Fruit fly (Drosophila melanogaster): ENCODE data around the gene CG42716.

Gene CG42716

dm6 chr3L:16025020-16025680 is 8.4 kb upstream of the CG42716 start:
- TF ChIP-seq CG12768 (GFP tag; optimal IDR thresholded peaks at IDR 0.05): no peak
- no peak for TF ChIP-seq CG1620 (GFP tag; optimal IDR thresholded peaks at IDR 0.05)
- TF ChIP-seq bab1 (GFP tag; optimal IDR thresholded peaks at IDR 0.05): no peak
- no peak for TF ChIP-seq Clk (GFP tag; optimal IDR thresholded peaks at IDR 0.05)
- TF ChIP-seq cic (GFP tag; optimal IDR thresholded peaks at IDR 0.05): no peak
- no peak for TF ChIP-seq CG33017 (tag; optimal IDR thresholded peaks at IDR 0.05)
- no peak for TF ChIP-seq CG7045 (GFP tag; optimal IDR thresholded peaks at IDR 0.05)
- no peak for TF ChIP-seq toe (GFP tag; optimal IDR thresholded peaks at IDR 0.05)
- no peak for TF ChIP-seq CG11617 (GFP tag; optimal IDR thresholded peaks at IDR 0.05)
- TF ChIP-seq Crg-1 (GFP tag; optimal IDR thresholded peaks at IDR 0.05): no peak

- peak; percentile 35 for TF ChIP-seq Crg-1 (GFP tag; optimal IDR thresholded peaks at IDR 0.05)
- peak; percentile 13 for TF ChIP-seq Hr96 (GFP tag; optimal IDR thresholded peaks at IDR 0.05)
- no peak for TF ChIP-seq kay (GFP tag; ENCODE audit: borderline replicate concordance)
- TF ChIP-seq pad (GFP tag; optimal IDR thresholded peaks at IDR 0.05): no peak
- TF ChIP-seq CG1620 (GFP tag; optimal IDR thresholded peaks at IDR 0.05): no peak
- peak; percentile 95 for TF ChIP-seq cic (GFP tag; optimal IDR thresholded peaks at IDR 0.05)
- TF ChIP-seq CG5204 (GFP tag; optimal IDR thresholded peaks at IDR 0.05): no peak
- TF ChIP-seq CG33017 (tag; optimal IDR thresholded peaks at IDR 0.05): no peak
- TF ChIP-seq CG7045 (GFP tag; optimal IDR thresholded peaks at IDR 0.05): no peak
- no peak for TF ChIP-seq cnc (optimal IDR thresholded peaks at IDR 0.05)
- peak; percentile 53 for TF ChIP-seq CG12768 (GFP tag; optimal IDR thresholded peaks at IDR 0.05)
- peak; percentile 40 for TF ChIP-seq CG7101 (tag; optimal IDR thresholded peaks at IDR 0.05)
- peak; percentile 68 for TF ChIP-seq ovo (GFP tag; optimal IDR thresholded peaks at IDR 0.05)
- no peak for TF ChIP-seq Mnt (GFP tag; optimal IDR thresholded peaks at IDR 0.05)
- no peak for TF ChIP-seq bab1 (GFP tag; optimal IDR thresholded peaks at IDR 0.05)
- no peak for TF ChIP-seq toe (GFP tag; optimal IDR thresholded peaks at IDR 0.05)
- no peak for TF ChIP-seq Clk (GFP tag; optimal IDR thresholded peaks at IDR 0.05)
- no peak for TF ChIP-seq CG14711 (tag; optimal IDR thresholded peaks at IDR 0.05)
- no peak for TF ChIP-seq tj (GFP tag; optimal IDR thresholded peaks at IDR 0.05)
- TF ChIP-seq CG11617 (GFP tag; optimal IDR thresholded peaks at IDR 0.05): no peak
These were observed 7.4 kb upstream of the CG42716 start for dm6 chr3L:16026065-16026789.

dm6 chr3L:16027163-16027633 is 6.4 kb upstream of the CG42716 start:
- no peak for TF ChIP-seq bab1 (GFP tag; optimal IDR thresholded peaks at IDR 0.05)
- peak; percentile 80 for TF ChIP-seq cic (GFP tag; optimal IDR thresholded peaks at IDR 0.05)
- no peak for TF ChIP-seq kay (GFP tag; ENCODE audit: borderline replicate concordance)
- no peak for TF ChIP-seq CG11617 (GFP tag; optimal IDR thresholded peaks at IDR 0.05)
- TF ChIP-seq CG33017 (tag; optimal IDR thresholded peaks at IDR 0.05): peak; percentile 18
- TF ChIP-seq CG7045 (GFP tag; optimal IDR thresholded peaks at IDR 0.05): peak; percentile 35
- TF ChIP-seq CG12768 (GFP tag; optimal IDR thresholded peaks at IDR 0.05): peak; percentile 20
- TF ChIP-seq CG7101 (tag; optimal IDR thresholded peaks at IDR 0.05): no peak
- TF ChIP-seq CG1620 (GFP tag; optimal IDR thresholded peaks at IDR 0.05): no peak
- no peak for TF ChIP-seq ovo (GFP tag; optimal IDR thresholded peaks at IDR 0.05)
- no peak for TF ChIP-seq Crg-1 (GFP tag; optimal IDR thresholded peaks at IDR 0.05)
- no peak for TF ChIP-seq tj (GFP tag; optimal IDR thresholded peaks at IDR 0.05)
- no peak for TF ChIP-seq CG14711 (tag; optimal IDR thresholded peaks at IDR 0.05)
- TF ChIP-seq CG5204 (GFP tag; optimal IDR thresholded peaks at IDR 0.05): no peak
- TF ChIP-seq cnc (optimal IDR thresholded peaks at IDR 0.05): no peak
- TF ChIP-seq toe (GFP tag; optimal IDR thresholded peaks at IDR 0.05): peak; percentile 15

dm6 chr3L:16028924-16029323 is 4.7 kb upstream of the CG42716 start:
- TF ChIP-seq CG5204 (GFP tag; optimal IDR thresholded peaks at IDR 0.05) (no peak), kay (GFP tag; ENCODE audit: borderline replicate concordance) (no peak), Mnt (GFP tag; optimal IDR thresholded peaks at IDR 0.05) (no peak), Clk (GFP tag; optimal IDR thresholded peaks at IDR 0.05) (no peak), CG1620 (GFP tag; optimal IDR thresholded peaks at IDR 0.05) (no peak), pad (GFP tag; optimal IDR thresholded peaks at IDR 0.05) (no peak), CG33017 (tag; optimal IDR thresholded peaks at IDR 0.05) (no peak), cnc (optimal IDR thresholded peaks at IDR 0.05) (no peak), CG14711 (tag; optimal IDR thresholded peaks at IDR 0.05) (no peak), toe (GFP tag; optimal IDR thresholded peaks at IDR 0.05) (no peak), CG12768 (GFP tag; optimal IDR thresholded peaks at IDR 0.05) (no peak), ovo (GFP tag; optimal IDR thresholded peaks at IDR 0.05) (no peak)

dm6 chr3L:16034224-16034623 is 646 bp downstream of the CG42716 start, which contains the start of gene CG42538:
CG42538 (plus strand) TSS chr3L:16034524.
- no peak for TF ChIP-seq CG1620 (GFP tag; optimal IDR thresholded peaks at IDR 0.05)
- no peak for TF ChIP-seq CG5204 (GFP tag; optimal IDR thresholded peaks at IDR 0.05)
- TF ChIP-seq CG12768 (GFP tag; optimal IDR thresholded peaks at IDR 0.05): no peak
- no peak for TF ChIP-seq kay (GFP tag; ENCODE audit: borderline replicate concordance)
- TF ChIP-seq CG11617 (GFP tag; optimal IDR thresholded peaks at IDR 0.05): no peak
- no peak for TF ChIP-seq cnc (optimal IDR thresholded peaks at IDR 0.05)
- TF ChIP-seq Mnt (GFP tag; optimal IDR thresholded peaks at IDR 0.05): no peak
- TF ChIP-seq cic (GFP tag; optimal IDR thresholded peaks at IDR 0.05): no peak

- TF ChIP-seq Hr96 (GFP tag; optimal IDR thresholded peaks at IDR 0.05): no peak
- TF ChIP-seq bab1 (GFP tag; optimal IDR thresholded peaks at IDR 0.05): no peak
- TF ChIP-seq tj (GFP tag; optimal IDR thresholded peaks at IDR 0.05): no peak
- TF ChIP-seq CG14711 (tag; optimal IDR thresholded peaks at IDR 0.05): no peak
- no peak for TF ChIP-seq kay (GFP tag; ENCODE audit: borderline replicate concordance)
- no peak for TF ChIP-seq cnc (optimal IDR thresholded peaks at IDR 0.05)
- no peak for TF ChIP-seq CG1620 (GFP tag; optimal IDR thresholded peaks at IDR 0.05)
- no peak for TF ChIP-seq CG11617 (GFP tag; optimal IDR thresholded peaks at IDR 0.05)
These were observed 1.6 kb downstream of the CG42716 start, which contains the start of gene CG5895 for dm6 chr3L:16035185-16035584. CG5895 (plus strand) TSS chr3L:16035485.
